Worm (Caenorhabditis elegans) whole organism, L4 larva: Measurements from ENCODE around the gene kap-1.

Source experiments
- fkh-10 ChIP-seq: fragments of 150-350 bp; optimal IDR thresholded peaks from 2 replicates; lab custom pipeline; 2014; ENCODE audit warnings: missing biosample characterization, missing genetic modification reagents, missing genetic modification characterization
- pha-4 ChIP-seq, 2 experiments: fragments of 150-350 bp in 1 of 2; fragments of 200-800 bp in 1 of 2; sonication (Bioruptor generic) in 1 of 2; IDR thresholded peaks in 1 of 2; optimal IDR thresholded peaks in 1 of 2; 2 replicates each; pipeline versions ENCODE4 v1.3.6 to Lab custom; 2014 to 2022; ENCODE audit warnings: missing genetic modification characterization in 2 of 2, missing genetic modification reagents in 2 of 2, missing biosample characterization in 1 of 2, missing compliant biosample characterization in 1 of 2
- unc-39 ChIP-seq: sonication (generic microtip); optimal IDR thresholded peaks from 2 replicates; lab custom pipeline; 2017; ENCODE audit warnings: missing biosample characterization, missing genetic modification characterization
- unc-62 ChIP-seq, 3 experiments: fragments of 150-350 bp in 1 of 3; sonication (generic microtip); optimal IDR thresholded peaks in 2 of 3; peaks in 1 of 3; 1 replicate in 1 of 3; 2 replicates in 2 of 3; lab custom pipeline; 2014 to 2017; ENCODE audit warnings: missing biosample characterization in 3 of 3, missing genetic modification characterization in 3 of 3, missing genetic modification reagents in 3 of 3, missing genotype in 1 of 3

DNA sequence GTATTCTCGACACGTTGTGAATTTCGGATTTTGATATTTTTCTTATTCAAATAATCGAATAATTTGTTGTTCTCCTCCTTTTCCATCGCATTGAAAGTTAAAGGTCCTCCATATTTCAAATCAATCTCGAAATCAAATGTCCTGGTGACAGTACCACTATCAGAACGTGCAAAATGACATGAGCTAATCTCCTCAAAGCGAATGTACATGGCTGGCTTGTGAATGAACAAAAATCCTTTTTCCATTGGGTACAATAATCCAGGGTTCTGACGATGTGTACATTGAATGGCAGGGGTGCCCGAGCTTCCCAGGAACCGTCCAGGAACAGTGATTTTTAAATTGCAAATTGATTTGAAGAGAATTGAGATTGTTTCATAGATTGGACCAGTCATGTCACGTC, 41.5 kb downstream of the kap-1 start:
- no peak for TF ChIP-seq unc-62 (GFP tag; optimal IDR thresholded peaks at IDR 0.05 in 1 of 2; lab: Kevin White, UChicago)
- no peak for TF ChIP-seq unc-62 (tag; optimal IDR thresholded peaks at IDR 0.05; lab: Kevin White, UChicago)
- TF ChIP-seq fkh-10 (GFP tag; lab: Kevin White, UChicago), result no peak
- no peak for TF ChIP-seq unc-39 (tag; lab: Kevin White, UChicago)
- no peak for TF ChIP-seq pha-4 (GFP tag; IDR thresholded peaks at IDR 0.05; lab: Robert Waterston, UW)
- no peak for TF ChIP-seq pha-4 (tag; optimal IDR thresholded peaks at IDR 0.05; lab: Kevin White, UChicago)
